Fruit fly (Drosophila melanogaster) whole organism, embryonic: ENCODE results near the gene red.

Experiments used
- B-H2 ChIP-seq: fragments of 200-800 bp; sonication (Bioruptor generic); optimal IDR thresholded peaks from 2 replicates; lab custom pipeline; 2018; ENCODE audit warnings: missing biosample characterization, mild to moderate bottlenecking, missing genetic modification characterization
- CG11093 ChIP-seq: fragments of 200-800 bp; sonication (Bioruptor generic); IDR thresholded peaks from 3 replicates; pipeline ENCODE4 v1.3.6; 2022; ENCODE audit warnings: missing biosample characterization, missing genetic modification characterization
- CG11456 ChIP-seq: fragments of 200-800 bp; sonication (Bioruptor generic); IDR thresholded peaks from 3 replicates; pipeline ENCODE4 v1.3.6; 2022; ENCODE audit warnings: missing biosample characterization, missing genetic modification characterization
- CG1233 ChIP-seq: fragments of 200-800 bp; sonication (Bioruptor generic); optimal IDR thresholded peaks from 4 replicates; lab custom pipeline; 2018; ENCODE audit warnings: missing biosample characterization, mild to moderate bottlenecking, missing genetic modification characterization
- CG15269 ChIP-seq: fragments of 200-800 bp; sonication (Bioruptor generic); optimal IDR thresholded peaks from 2 replicates; lab custom pipeline; 2018; ENCODE audit warnings: missing biosample characterization, mild to moderate bottlenecking, missing genetic modification characterization, moderate library complexity
- CG15514 ChIP-seq: fragments of 200-800 bp; sonication (Bioruptor generic); optimal IDR thresholded peaks from 3 replicates; lab custom pipeline; 2017; ENCODE audit warnings: missing biosample characterization, missing genetic modification characterization, mild to moderate bottlenecking, moderate library complexity, missing genetic modification reagents
- CG1602 ChIP-seq: fragments of 200-800 bp; sonication (Bioruptor generic); optimal IDR thresholded peaks from 3 replicates; lab custom pipeline; 2016; ENCODE audit warnings: missing biosample characterization, missing genetic modification characterization
- CG16815 ChIP-seq: fragments of 200-800 bp; sonication (Bioruptor generic); optimal IDR thresholded peaks from 3 replicates; lab custom pipeline; 2017; ENCODE audit warnings: missing biosample characterization, mild to moderate bottlenecking, missing genetic modification characterization
- CG18599 ChIP-seq: fragments of 200-800 bp; sonication (Bioruptor generic); optimal IDR thresholded peaks from 3 replicates; lab custom pipeline; 2017; ENCODE audit warnings: missing biosample characterization, missing genetic modification characterization, mild to moderate bottlenecking, moderate library complexity, missing genetic modification reagents
- CG31388 ChIP-seq: fragments of 200-800 bp; sonication (Bioruptor generic); optimal IDR thresholded peaks from 2 replicates; lab custom pipeline; 2016; ENCODE audit warnings: missing biosample characterization, missing genetic modification characterization
- CG6175 ChIP-seq: fragments of 200-800 bp; sonication (Bioruptor generic); IDR thresholded peaks from 3 replicates; pipeline ENCODE4 v1.3.6; 2022; ENCODE audit warnings: missing biosample characterization, missing genetic modification characterization
- CG6854 ChIP-seq: fragments of 200-800 bp; sonication (Bioruptor generic); optimal IDR thresholded peaks from 3 replicates; lab custom pipeline; 2017; ENCODE audit warnings: missing biosample characterization, mild to moderate bottlenecking, missing genetic modification characterization
- CG7271 ChIP-seq: fragments of 200-800 bp; sonication (Bioruptor generic); optimal IDR thresholded peaks from 2 replicates; lab custom pipeline; 2018; ENCODE audit warnings: missing biosample characterization, mild to moderate bottlenecking, missing genetic modification characterization, moderate library complexity
- CG7928 ChIP-seq: fragments of 200-800 bp; sonication (Bioruptor generic); optimal IDR thresholded peaks from 2 replicates; lab custom pipeline; 2017; ENCODE audit warnings: missing biosample characterization, mild to moderate bottlenecking, missing genetic modification characterization
- CG8924 ChIP-seq: fragments of 200-800 bp; optimal IDR thresholded peaks from 3 replicates; lab custom pipeline; 2019; ENCODE audit warnings: missing biosample characterization, mild to moderate bottlenecking, missing genetic modification characterization, moderate library complexity
- CG9797 ChIP-seq: fragments of 200-800 bp; sonication (Bioruptor generic); optimal IDR thresholded peaks from 3 replicates; lab custom pipeline; 2018; ENCODE audit warnings: missing biosample characterization, mild to moderate bottlenecking, missing genetic modification characterization
- Camta ChIP-seq: fragments of 200-800 bp; sonication (Bioruptor generic); optimal IDR thresholded peaks from 2 replicates; lab custom pipeline; 2016; ENCODE audit warnings: missing biosample characterization, missing genetic modification characterization
- Doc2 ChIP-seq: fragments of 200-800 bp; sonication (Bioruptor generic); IDR thresholded peaks from 2 replicates; pipeline ENCODE4 v1.3.6; 2022; ENCODE audit warnings: missing biosample characterization, missing genetic modification characterization
- Hmx ChIP-seq: fragments of 200-800 bp; sonication (Bioruptor generic); optimal IDR thresholded peaks from 2 replicates; lab custom pipeline; 2016; ENCODE audit warnings: missing biosample characterization, missing genetic modification characterization
- Kr ChIP-seq: fragments of 200-800 bp; sonication (Bioruptor generic); optimal IDR thresholded peaks from 2 replicates; lab custom pipeline; 2017; ENCODE audit warnings: missing biosample characterization, mild to moderate bottlenecking, missing genetic modification characterization
- Lhr ChIP-seq: fragments of 200-800 bp; sonication (Bioruptor generic); optimal IDR thresholded peaks from 3 replicates; lab custom pipeline; 2017; ENCODE audit warnings: mild to moderate bottlenecking, missing biosample characterization, missing genetic modification reagents, missing genetic modification characterization
- Mad ChIP-seq: fragments of 200-800 bp; sonication (Bioruptor generic); optimal IDR thresholded peaks from 2 replicates; lab custom pipeline; 2016; ENCODE audit warnings: missing biosample characterization, missing genetic modification characterization
- NK7.1 ChIP-seq: fragments of 200-800 bp; sonication (Bioruptor generic); optimal IDR thresholded peaks from 3 replicates; lab custom pipeline; 2016; ENCODE audit warnings: missing biosample characterization, missing genetic modification characterization
- Rfx ChIP-seq: fragments of 200-800 bp; sonication (Bioruptor generic); IDR thresholded peaks from 2 replicates; pipeline ENCODE4 v1.3.6; 2022; ENCODE audit warnings: missing biosample characterization, missing genetic modification characterization
- Scr ChIP-seq: fragments of 200-800 bp; sonication (Bioruptor generic); IDR thresholded peaks from 2 replicates; pipeline ENCODE4 v1.3.6; 2022; ENCODE audit warnings: missing biosample characterization, missing genetic modification characterization; ENCODE audit not compliant: partially characterized antibody
- Sox102F ChIP-seq: fragments of 200-800 bp; sonication (Bioruptor generic); optimal IDR thresholded peaks from 2 replicates; lab custom pipeline; 2018; ENCODE audit warnings: missing biosample characterization, mild to moderate bottlenecking, missing genetic modification characterization, moderate library complexity
- Stat92E ChIP-seq, 3 experiments: fragments of >200 bp in 2 of 3; fragments of 200-800 bp in 1 of 3; sonication (Bioruptor generic) in 1 of 3; optimal IDR thresholded peaks; 2 replicates each; lab custom pipeline; 2017 to 2019; ENCODE audit warnings: missing biosample characterization in 3 of 3, missing genetic modification characterization in 3 of 3, mild to moderate bottlenecking in 1 of 3, moderate library complexity in 1 of 3
- br ChIP-seq: fragments of >200 bp; optimal IDR thresholded peaks from 2 replicates; lab custom pipeline; 2017
- crc ChIP-seq: fragments of 200-800 bp; sonication (Bioruptor generic); optimal IDR thresholded peaks from 2 replicates; lab custom pipeline; 2016; ENCODE audit warnings: missing biosample characterization, missing genetic modification characterization
- cwo ChIP-seq: fragments of 200-800 bp; sonication (Bioruptor generic); optimal IDR thresholded peaks from 3 replicates; lab custom pipeline; 2017; ENCODE audit warnings: missing biosample characterization, missing genetic modification characterization, mild to moderate bottlenecking, moderate library complexity, missing genetic modification reagents
- dan ChIP-seq: fragments of 200-800 bp; sonication (Bioruptor generic); IDR thresholded peaks from 2 replicates; pipeline ENCODE4 v1.3.6; 2022; ENCODE audit warnings: missing biosample characterization, missing genetic modification characterization
- esg ChIP-seq: fragments of 200-800 bp; sonication (Bioruptor generic); conservative IDR thresholded peaks from 2 replicates; pipeline ENCODE4 v1.3.6; 2022; ENCODE audit warnings: missing biosample characterization, missing genetic modification characterization
- exex ChIP-seq: fragments of 200-800 bp; sonication (Bioruptor generic); optimal IDR thresholded peaks from 4 replicates; lab custom pipeline; 2018; ENCODE audit warnings: missing biosample characterization, mild to moderate bottlenecking, missing genetic modification characterization, moderate library complexity
- gem ChIP-seq: fragments of 200-800 bp; sonication (Bioruptor generic); optimal IDR thresholded peaks from 2 replicates; lab custom pipeline; 2019; ENCODE audit warnings: missing biosample characterization, mild to moderate bottlenecking, missing genetic modification characterization, moderate library complexity
- grn ChIP-seq: fragments of 200-800 bp; sonication (Bioruptor generic); optimal IDR thresholded peaks from 3 replicates; lab custom pipeline; 2017; ENCODE audit warnings: missing biosample characterization, missing genetic modification characterization
- gt ChIP-seq: fragments of 200-800 bp; sonication (Bioruptor generic); IDR thresholded peaks from 2 replicates; pipeline ENCODE4 v1.3.6; 2022; ENCODE audit warnings: missing biosample characterization, missing genetic modification characterization
- her ChIP-seq: fragments of 200-800 bp; sonication (Bioruptor generic); optimal IDR thresholded peaks from 2 replicates; lab custom pipeline; 2016; ENCODE audit warnings: missing biosample characterization, missing genetic modification characterization
- kah ChIP-seq: fragments of 200-800 bp; sonication (Bioruptor generic); optimal IDR thresholded peaks from 2 replicates; lab custom pipeline; 2018; ENCODE audit warnings: missing biosample characterization, mild to moderate bottlenecking, missing genetic modification characterization
- oc ChIP-seq: fragments of 200-800 bp; sonication (Bioruptor generic); optimal IDR thresholded peaks from 2 replicates; lab custom pipeline; 2018; ENCODE audit warnings: missing biosample characterization, mild to moderate bottlenecking, missing genetic modification characterization, moderate library complexity
- pb ChIP-seq: fragments of 200-800 bp; sonication (Bioruptor generic); optimal IDR thresholded peaks from 3 replicates; lab custom pipeline; 2016; ENCODE audit warnings: missing biosample characterization, missing genetic modification characterization
- pzg ChIP-seq: fragments of 200-800 bp; sonication (Bioruptor generic); optimal IDR thresholded peaks from 3 replicates; lab custom pipeline; 2018; ENCODE audit warnings: missing biosample characterization, mild to moderate bottlenecking, missing genetic modification characterization, moderate library complexity
- repo ChIP-seq: fragments of 200-800 bp; sonication (Bioruptor generic); optimal IDR thresholded peaks from 2 replicates; lab custom pipeline; 2016; ENCODE audit warnings: missing biosample characterization, missing genetic modification characterization
- rib ChIP-seq: fragments of 200-800 bp; sonication (Bioruptor generic); IDR thresholded peaks from 2 replicates; pipeline ENCODE4 v1.3.6; 2022; ENCODE audit warnings: missing biosample characterization, missing genetic modification characterization
- row ChIP-seq: fragments of 200-800 bp; sonication (Bioruptor generic); IDR thresholded peaks from 3 replicates; pipeline ENCODE4 v1.3.6; 2022; ENCODE audit warnings: missing biosample characterization, missing genetic modification characterization
- sens ChIP-seq: fragments of 200-800 bp; sonication (Bioruptor generic); peaks from one replicate; lab custom pipeline; 2016; ENCODE audit warnings: missing biosample characterization, missing genetic modification characterization
- slp2 ChIP-seq: fragments of 200-800 bp; sonication (Bioruptor generic); optimal IDR thresholded peaks from 2 replicates; lab custom pipeline; 2016; ENCODE audit warnings: missing biosample characterization, missing genetic modification characterization
- ssp ChIP-seq: fragments of 200-800 bp; sonication (Bioruptor generic); IDR thresholded peaks from 2 replicates; pipeline ENCODE4 v1.3.6; 2022; ENCODE audit warnings: missing biosample characterization, missing genetic modification characterization
- tna ChIP-seq: fragments of 200-800 bp; sonication (Bioruptor generic); IDR thresholded peaks from 2 replicates; pipeline ENCODE4 v1.3.6; 2022; ENCODE audit warnings: missing biosample characterization, missing genetic modification characterization; ENCODE audit not compliant: partially characterized antibody
- zf30C ChIP-seq: fragments of 200-800 bp; sonication (Bioruptor generic); optimal IDR thresholded peaks from 3 replicates; lab custom pipeline; 2018; ENCODE audit warnings: missing biosample characterization, mild to moderate bottlenecking, missing genetic modification characterization

The red gene

dm6 chr3R:14326250-14327112, 37.6 kb downstream of the red start, which contains the start of the genes Afti and ATPsynE (continued):
- TF ChIP-seq CG1233 (GFP tag; lab: Kevin White, UChicago) (peak; percentile 58), CG18599 (GFP tag; lab: Kevin White, UChicago) (no peak), CG6854 (no peak), Stat92E (GFP tag; optimal IDR thresholded peaks at IDR 0.05; lab: Kevin White, UChicago) (no peak), kah (no peak), cwo (no peak), CG6175 (GFP tag; lab: Robert Waterston, UW) (0 out of 3 replicates have a peak, but pooled peaks have one; percentile 40), pb (no peak), grn (no peak), Hmx (GFP tag; lab: Kevin White, UChicago) (peak; percentile 16), CG7928 (GFP tag; lab: Kevin White, UChicago) (peak; percentile 17), Camta (no peak), NK7.1 (GFP tag; lab: Kevin White, UChicago) (no peak), tna (no peak), Rfx (GFP tag; lab: Robert Waterston, UW) (peak; percentile 87), CG16815 (peak; percentile 60), CG31388 (peak; percentile 49), CG7271 (tag; lab: Kevin White, UChicago) (no peak), pzg (GFP tag; lab: Kevin White, UChicago) (peak; percentile 76), dan (GFP tag; lab: Robert Waterston, UW) (no peak), rib (GFP tag; lab: Robert Waterston, UW) (no peak), Sox102F (GFP tag; lab: Kevin White, UChicago) (no peak), CG11093 (GFP tag; lab: Robert Waterston, UW) (peak; percentile 50; the same call in 1 of the 3 replicates), sens (peak; percentile 84), CG15514 (GFP tag; lab: Kevin White, UChicago) (peak; percentile 73), exex (no peak), Kr (no peak), Scr (GFP tag; lab: Robert Waterston, UW) (peak; percentile 69), Mad (GFP tag; lab: Kevin White, UChicago) (peak; percentile 58), Doc2 (no peak), repo (GFP tag; lab: Kevin White, UChicago) (peak; percentile 21), CG15269 (tag; lab: Kevin White, UChicago) (no peak), row (peak; percentile 76), oc (tag; lab: Kevin White, UChicago) (no peak), zf30C (GFP tag; lab: Kevin White, UChicago) (no peak), slp2 (GFP tag; lab: Kevin White, UChicago) (peak; percentile 65), CG11456 (GFP tag; lab: Robert Waterston, UW) (peak; percentile 86), gem (peak; percentile 80), crc (peak; percentile 6), esg (GFP tag; lab: Robert Waterston, UW) (0 out of 2 replicates have a peak, but pooled peaks have one; percentile 12), ssp (GFP tag; lab: Robert Waterston, UW) (peak; percentile 57; the same call in 1 of the 2 replicates), gt (GFP tag; lab: Robert Waterston, UW) (no peak), CG8924 (peak; percentile 63), Lhr (GFP tag; lab: Kevin White, UChicago) (peak; percentile 61), B-H2 (GFP tag; lab: Kevin White, UChicago) (peak; percentile 81), CG9797 (GFP tag; lab: Kevin White, UChicago) (peak; percentile 34), her (GFP tag; lab: Kevin White, UChicago) (peak; percentile 22), br (lab: Kevin White, UChicago) (no peak), CG1602 (peak; percentile 58)
